ENCODE assay signal across 7 worm cellular contexts in the genomic region with DNA sequence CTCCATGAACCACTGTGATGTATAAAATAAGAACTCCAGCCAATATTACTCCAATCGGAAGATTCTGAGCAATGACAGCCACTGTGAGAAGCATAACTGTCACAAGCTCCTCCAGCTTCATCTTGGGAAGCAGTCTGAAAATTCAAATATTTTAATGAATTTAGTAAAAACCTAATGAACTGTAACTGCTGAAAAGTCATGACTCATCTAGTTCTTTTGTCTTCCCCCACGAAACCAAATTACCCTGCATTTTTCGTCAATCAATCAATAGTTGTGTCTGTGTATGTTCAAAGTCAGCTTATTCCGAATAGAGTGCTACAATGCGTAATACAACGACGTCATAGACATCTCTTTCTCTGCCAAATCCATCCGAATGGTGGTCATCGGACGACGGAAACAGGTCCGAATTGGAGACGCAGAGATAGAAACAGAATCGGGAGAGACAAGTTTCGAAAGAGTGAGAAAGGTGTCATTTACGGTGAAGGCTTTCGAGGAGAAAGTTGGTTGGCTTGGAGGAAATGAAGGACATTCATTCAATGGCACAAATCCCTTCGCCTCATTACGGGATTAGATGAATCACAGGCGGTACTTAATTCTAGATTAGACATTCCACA.
TF ChIP-seq lines count a peak whose summit lies in the region.

No protein-coding gene starts in this region.

TF ChIP-seq in whole organism, L1 larva, 84 proteins besides CTCF, POLR2A, EP300 and RAD21 (continues in another document):
- TF ChIP-seq swsn-7 (tag; optimal IDR thresholded peaks at IDR 0.05; lab: Kevin White, UChicago) (no peak), lin-35 (GFP tag; optimal IDR thresholded peaks at IDR 0.05; lab: Kevin White, UChicago) (peak in 1 of 2 experiments; percentile 50), dpl-1 (GFP tag; optimal IDR thresholded peaks at IDR 0.05; lab: Kevin White, UChicago) (peak in 2 of 3 experiments; percentile 0 to 33), snu-23 (GFP tag; optimal IDR thresholded peaks at IDR 0.05; lab: Kevin White, UChicago) (peak; percentile 18), elt-3 (tag; optimal IDR thresholded peaks at IDR 0.05; lab: Kevin White, UChicago) (peak in 1 of 6 experiments; percentile 28), ztf-4 (tag; optimal IDR thresholded peaks at IDR 0.05; lab: Kevin White, UChicago) (peak; percentile 56), grh-1 (GFP tag; IDR thresholded peaks at IDR 0.05; lab: Robert Waterston, UW) (peak; percentile 67), elt-2 (tag; optimal IDR thresholded peaks at IDR 0.05; lab: Kevin White, UChicago) (no peak), jun-1 (tag; optimal IDR thresholded peaks at IDR 0.05; lab: Kevin White, UChicago) (peak; percentile 15), nhr-47 (tag; optimal IDR thresholded peaks at IDR 0.05; lab: Kevin White, UChicago) (no peak), nhr-20 (tag; optimal IDR thresholded peaks at IDR 0.05; lab: Kevin White, UChicago) (peak; percentile 15)

TF ChIP-seq in whole organism, L2 larva, 48 proteins besides CTCF, POLR2A, EP300 and RAD21 (continues in another document):
- TF ChIP-seq lin-39 (tag; optimal IDR thresholded peaks at IDR 0.05; lab: Kevin White, UChicago) (no peak), snpc-4 (tag; optimal IDR thresholded peaks at IDR 0.05; lab: Kevin White, UChicago) (no peak), nhr-21 (tag; optimal IDR thresholded peaks at IDR 0.05; lab: Kevin White, UChicago) (peak; percentile 59), nhr-129 (tag; optimal IDR thresholded peaks at IDR 0.05; lab: Kevin White, UChicago) (peak; percentile 89), blmp-1 (tag; optimal IDR thresholded peaks at IDR 0.05; lab: Kevin White, UChicago; ENCODE audit: insufficient read depth) (peak; percentile 77), ceh-16 (tag; optimal IDR thresholded peaks at IDR 0.05; lab: Kevin White, UChicago) (no peak), ztf-4 (tag; optimal IDR thresholded peaks at IDR 0.05; lab: Kevin White, UChicago) (no peak), mdl-1 (tag; optimal IDR thresholded peaks at IDR 0.05; lab: Kevin White, UChicago) (no peak), sma-9 (GFP tag; optimal IDR thresholded peaks at IDR 0.05; lab: Kevin White, UChicago) (peak; percentile 13), sma-9 (tag; optimal IDR thresholded peaks at IDR 0.05; lab: Kevin White, UChicago) (no peak), egl-27 (tag; optimal IDR thresholded peaks at IDR 0.05; lab: Kevin White, UChicago) (no peak), lin-11 (tag; optimal IDR thresholded peaks at IDR 0.05; lab: Kevin White, UChicago) (no peak)

TF ChIP-seq in whole organism, L3 larva, 47 proteins besides CTCF, POLR2A, EP300 and RAD21 (continues in another document):
- TF ChIP-seq mdl-1 (tag; optimal IDR thresholded peaks at IDR 0.05; lab: Kevin White, UChicago) (no peak), nfya-1 (tag; optimal IDR thresholded peaks at IDR 0.05; lab: Kevin White, UChicago; ENCODE audit: insufficient read depth) (peak; percentile 43), lsy-12 (tag; optimal IDR thresholded peaks at IDR 0.05; lab: Kevin White, UChicago) (peak; percentile 10), skn-1 (tag; optimal IDR thresholded peaks at IDR 0.05; lab: Kevin White, UChicago) (no peak), ceh-28 (tag; optimal IDR thresholded peaks at IDR 0.05; lab: Kevin White, UChicago) (peak; percentile 48), elt-3 (tag; optimal IDR thresholded peaks at IDR 0.05; lab: Kevin White, UChicago) (peak in 1 of 3 experiments; percentile 57), mml-1 (tag; optimal IDR thresholded peaks at IDR 0.05; lab: Kevin White, UChicago) (no peak), egl-27 (tag; optimal IDR thresholded peaks at IDR 0.05; lab: Kevin White, UChicago) (no peak), lin-15B (tag; optimal IDR thresholded peaks at IDR 0.05; lab: Kevin White, UChicago) (peak; percentile 2), pha-4 (tag; optimal IDR thresholded peaks at IDR 0.05; lab: Kevin White, UChicago) (no peak), nhr-25 (tag; optimal IDR thresholded peaks at IDR 0.05; lab: Kevin White, UChicago) (peak; percentile 96), unc-62 (GFP tag; optimal IDR thresholded peaks at IDR 0.05; lab: Kevin White, UChicago) (peak; percentile 54)

TF ChIP-seq in whole organism, L4 larva, 104 proteins besides CTCF, POLR2A, EP300 and RAD21 (continues in another document):
- TF ChIP-seq lsy-2 (tag; optimal IDR thresholded peaks at IDR 0.05; lab: Kevin White, UChicago) (peak in 1 of 2 experiments; percentile 51), nhr-28 (tag; optimal IDR thresholded peaks at IDR 0.05; lab: Kevin White, UChicago) (peak; percentile 48), unc-62 (GFP tag; optimal IDR thresholded peaks at IDR 0.05 in 1 of 2; lab: Kevin White, UChicago) (peak in 1 of 2 experiments; percentile 57), unc-62 (tag; optimal IDR thresholded peaks at IDR 0.05; lab: Kevin White, UChicago) (no peak), nhr-48 (tag; optimal IDR thresholded peaks at IDR 0.05; lab: Kevin White, UChicago) (peak; percentile 46), snpc-1.2 (GFP tag; IDR thresholded peaks at IDR 0.05; lab: Robert Waterston, UW) (no peak), aha-1 (tag; lab: Kevin White, UChicago) (peak; percentile 81), hlh-11 (tag; optimal IDR thresholded peaks at IDR 0.05; lab: Kevin White, UChicago) (peak; percentile 52), nhr-25 (tag; optimal IDR thresholded peaks at IDR 0.05; lab: Kevin White, UChicago; ENCODE audit: borderline replicate concordance, insufficient read depth) (peak; percentile 8), hlh-30 (tag; optimal IDR thresholded peaks at IDR 0.05; lab: Kevin White, UChicago; ENCODE audit: insufficient read depth) (peak; percentile 59), nhr-111 (GFP tag; optimal IDR thresholded peaks at IDR 0.05; lab: Kevin White, UChicago) (no peak), dpl-1 (GFP tag; optimal IDR thresholded peaks at IDR 0.05; lab: Kevin White, UChicago) (peak; percentile 13)

TF ChIP-seq in whole organism, late embryonic, 69 proteins besides CTCF, POLR2A, EP300 and RAD21:
- TF ChIP-seq ceh-30 (tag; optimal IDR thresholded peaks at IDR 0.05; lab: Kevin White, UChicago): no peak
- TF ChIP-seq che-1 (tag; optimal IDR thresholded peaks at IDR 0.05; lab: Kevin White, UChicago): no peak
- no peak for TF ChIP-seq T23F11.4 (GFP tag; optimal IDR thresholded peaks at IDR 0.05; lab: Kevin White, UChicago)
- TF ChIP-seq ceh-31 (tag; optimal IDR thresholded peaks at IDR 0.05; lab: Kevin White, UChicago): peak; percentile 19
- peak; percentile 54 for TF ChIP-seq ref-2 (tag; optimal IDR thresholded peaks at IDR 0.05; lab: Kevin White, UChicago)
- TF ChIP-seq ceh-18 (tag; optimal IDR thresholded peaks at IDR 0.05; lab: Kevin White, UChicago): no peak
- TF ChIP-seq fkh-6 (tag; optimal IDR thresholded peaks at IDR 0.05; lab: Kevin White, UChicago): no peak
- peak; percentile 20 for TF ChIP-seq nfya-1 (tag; optimal IDR thresholded peaks at IDR 0.05; lab: Kevin White, UChicago)

TF ChIP-seq in whole organism, mixed stage, embryonic, 35 proteins besides CTCF, POLR2A, EP300 and RAD21 (continues in another document):
- TF ChIP-seq zip-8 (tag; optimal IDR thresholded peaks at IDR 0.05; lab: Kevin White, UChicago) (no peak), hlh-1 (tag; optimal IDR thresholded peaks at IDR 0.05; lab: Kevin White, UChicago) (no peak), ces-1 (GFP tag; optimal IDR thresholded peaks at IDR 0.05; lab: Kevin White, UChicago) (no peak), ham-2 (GFP tag; optimal IDR thresholded peaks at IDR 0.05; lab: Kevin White, UChicago) (peak; percentile 50), lin-13 (tag; optimal IDR thresholded peaks at IDR 0.05; lab: Kevin White, UChicago) (no peak), cnd-1 (tag; optimal IDR thresholded peaks at IDR 0.05; lab: Kevin White, UChicago) (no peak), elt-3 (tag; optimal IDR thresholded peaks at IDR 0.05; lab: Kevin White, UChicago) (peak; percentile 5), mep-1 (tag; optimal IDR thresholded peaks at IDR 0.05; lab: Kevin White, UChicago) (no peak), ceh-39 (tag; optimal IDR thresholded peaks at IDR 0.05; lab: Kevin White, UChicago) (no peak), lin-32 (GFP tag; optimal IDR thresholded peaks at IDR 0.05; lab: Kevin White, UChicago) (no peak), blmp-1 (tag; optimal IDR thresholded peaks at IDR 0.05; lab: Kevin White, UChicago) (peak; percentile 74), unc-62 (GFP tag; optimal IDR thresholded peaks at IDR 0.05; lab: Kevin White, UChicago) (no peak), nhr-2 (tag; optimal IDR thresholded peaks at IDR 0.05; lab: Kevin White, UChicago) (no peak), lsy-2 (tag; optimal IDR thresholded peaks at IDR 0.05; lab: Kevin White, UChicago) (no peak), nhr-28 (tag; optimal IDR thresholded peaks at IDR 0.05; lab: Kevin White, UChicago) (no peak), nhr-237 (tag; optimal IDR thresholded peaks at IDR 0.05; lab: Kevin White, UChicago) (no peak), nhr-76 (tag; optimal IDR thresholded peaks at IDR 0.05; lab: Kevin White, UChicago) (no peak), ceh-83 (GFP tag; optimal IDR thresholded peaks at IDR 0.05; lab: Kevin White, UChicago) (no peak)

TF ChIP-seq in whole organism, young adult, 124 proteins besides CTCF, POLR2A, EP300 and RAD21:
- TF ChIP-seq cebp-2 (GFP tag; IDR thresholded peaks at IDR 0.05; lab: Robert Waterston, UW) (0 out of 2 replicates have a peak, but pooled peaks have one; percentile 41), atf-7 (tag; optimal IDR thresholded peaks at IDR 0.05; lab: Kevin White, UChicago) (no peak)
